Worm (Caenorhabditis elegans) whole organism, L2 larva: ENCODE results near the gene C02F5.2.

Experiments used
- aly-2 ChIP-seq: fragments of 150-350 bp; optimal IDR thresholded peaks from 2 replicates; lab custom pipeline; 2014; ENCODE audit warnings: missing biosample characterization, missing genetic modification characterization
- blmp-1 ChIP-seq: sonication (generic microtip); optimal IDR thresholded peaks from 2 replicates; lab custom pipeline; 2017; ENCODE audit warnings: missing genetic modification characterization, mild to moderate bottlenecking, missing compliant biosample characterization, antibody characterized with exemption, moderate library complexity; ENCODE audit not compliant: insufficient read depth
- fos-1 ChIP-seq: fragments of 150-350 bp; optimal IDR thresholded peaks from 2 replicates; lab custom pipeline; 2014; ENCODE audit warnings: missing biosample characterization, missing genetic modification characterization
- lin-11 ChIP-seq: fragments of 150-350 bp; sonication (generic microtip); optimal IDR thresholded peaks from 2 replicates; lab custom pipeline; 2014; ENCODE audit warnings: missing biosample characterization, missing genetic modification characterization, inconsistent platforms, mixed read lengths
- lin-13 ChIP-seq: fragments of 150-350 bp; optimal IDR thresholded peaks from 2 replicates; lab custom pipeline; 2014; ENCODE audit warnings: missing biosample characterization, missing genetic modification reagents, missing genetic modification characterization
- lin-39 ChIP-seq: fragments of 150-350 bp; optimal IDR thresholded peaks from 2 replicates; lab custom pipeline; 2014; ENCODE audit warnings: missing biosample characterization, missing genetic modification reagents, missing genetic modification characterization
- mab-5 ChIP-seq: fragments of 150-350 bp; optimal IDR thresholded peaks from 2 replicates; lab custom pipeline; 2014; ENCODE audit warnings: missing biosample characterization, missing genetic modification characterization
- nhr-12 ChIP-seq: fragments of 150-350 bp; optimal IDR thresholded peaks from 2 replicates; lab custom pipeline; 2014; ENCODE audit warnings: missing biosample characterization, missing genetic modification characterization
- nhr-237 ChIP-seq: fragments of 150-350 bp; optimal IDR thresholded peaks from 2 replicates; lab custom pipeline; 2014; ENCODE audit warnings: missing biosample characterization, missing genetic modification characterization
- nhr-6 ChIP-seq: fragments of 150-350 bp; optimal IDR thresholded peaks from 2 replicates; lab custom pipeline; 2014; ENCODE audit warnings: missing biosample characterization, missing genetic modification characterization
- skn-1 ChIP-seq: sonication (generic microtip); optimal IDR thresholded peaks from 2 replicates; lab custom pipeline; 2017; ENCODE audit warnings: missing biosample characterization, missing genetic modification characterization
- snpc-4 ChIP-seq: fragments of 150-350 bp; optimal IDR thresholded peaks from 2 replicates; lab custom pipeline; 2014; ENCODE audit warnings: missing biosample characterization, missing genetic modification characterization
- unc-62 ChIP-seq: fragments of 150-350 bp; optimal IDR thresholded peaks from 2 replicates; lab custom pipeline; 2014; ENCODE audit warnings: missing biosample characterization, missing genetic modification reagents, missing genetic modification characterization

DNA sequence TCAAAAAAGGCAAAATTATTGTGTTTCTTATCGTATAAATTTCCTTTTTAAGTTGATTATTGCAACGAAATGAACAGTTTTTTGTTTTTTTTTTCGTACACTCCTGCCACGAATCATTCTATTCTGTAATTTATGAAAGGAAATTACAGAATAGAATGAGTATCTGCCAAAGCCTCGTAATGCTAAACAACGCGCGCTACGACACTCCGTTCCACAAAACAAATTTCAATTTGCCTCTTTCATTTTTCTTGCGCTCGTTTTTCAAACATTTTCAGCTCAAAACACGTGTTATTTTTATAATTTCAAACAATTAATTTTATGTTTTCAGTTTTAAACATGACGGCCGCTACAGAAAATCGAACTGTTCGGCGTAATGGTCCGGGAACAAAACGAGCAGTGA lies 24.6 kb upstream of the C02F5.2 start, which contains the start of gene mob-4:
- TF ChIP-seq blmp-1 (tag; lab: Kevin White, UChicago) (no peak), skn-1 (no peak), snpc-4 (tag; lab: Kevin White, UChicago) (no peak), lin-13 (GFP tag; lab: Kevin White, UChicago) (no peak), nhr-6 (tag; lab: Kevin White, UChicago) (no peak), fos-1 (tag; lab: Kevin White, UChicago) (no peak), mab-5 (tag; lab: Kevin White, UChicago) (no peak), lin-39 (tag; lab: Kevin White, UChicago) (no peak), unc-62 (GFP tag; lab: Kevin White, UChicago) (no peak), nhr-237 (no peak), lin-11 (no peak), nhr-12 (tag; lab: Kevin White, UChicago) (no peak), aly-2 (tag; lab: Kevin White, UChicago) (no peak)
